Comparison of ENCODE assay signal across 4 worm cellular contexts in genomic region chrIV:3665089-3665488, ce11.
TF ChIP-seq lines count a peak whose summit lies in the region.

No protein-coding gene starts in this region.

TF ChIP-seq in whole organism, L1 larva, 84 proteins besides CTCF, POLR2A, EP300 and RAD21:
- TF ChIP-seq efl-3 (GFP tag; optimal IDR thresholded peaks at IDR 0.05; lab: Kevin White, UChicago) (no peak), nhr-20 (tag; optimal IDR thresholded peaks at IDR 0.05; lab: Kevin White, UChicago) (no peak), pax-3 (tag; optimal IDR thresholded peaks at IDR 0.05; lab: Kevin White, UChicago) (no peak), nhr-85 (tag; lab: Kevin White, UChicago) (peak; percentile 1)

TF ChIP-seq in whole organism, L4 larva, 104 proteins besides CTCF, POLR2A, EP300 and RAD21:
- TF ChIP-seq unc-62 (GFP tag; optimal IDR thresholded peaks at IDR 0.05 in 1 of 2; lab: Kevin White, UChicago) (peak in 1 of 2 experiments; percentile 67), unc-62 (tag; optimal IDR thresholded peaks at IDR 0.05; lab: Kevin White, UChicago) (no peak), madf-5 (GFP tag; IDR thresholded peaks at IDR 0.05; lab: Robert Waterston, UW) (no peak), Y5F2A.4 (GFP tag; optimal IDR thresholded peaks at IDR 0.05; lab: Kevin White, UChicago) (no peak), ceh-44 (GFP tag; IDR thresholded peaks at IDR 0.05; lab: Robert Waterston, UW) (no peak), ztf-11 (tag; optimal IDR thresholded peaks at IDR 0.05; lab: Kevin White, UChicago) (no peak), tag-97 (GFP tag; IDR thresholded peaks at IDR 0.05; lab: Robert Waterston, UW) (no peak), rbr-2 (tag; optimal IDR thresholded peaks at IDR 0.05; lab: Kevin White, UChicago) (no peak), nhr-28 (tag; optimal IDR thresholded peaks at IDR 0.05; lab: Kevin White, UChicago) (no peak), set-16 (GFP tag; IDR thresholded peaks at IDR 0.05; lab: Robert Waterston, UW) (peak; percentile 36; the same call in 1 of the 2 replicates), lin-39 (tag; optimal IDR thresholded peaks at IDR 0.05; lab: Kevin White, UChicago) (no peak)

TF ChIP-seq in whole organism, mixed stage, embryonic, 35 proteins besides CTCF, POLR2A, EP300 and RAD21:
- TF ChIP-seq cnd-1 (tag; optimal IDR thresholded peaks at IDR 0.05; lab: Kevin White, UChicago), result peak; percentile 26
- no peak for TF ChIP-seq nhr-237 (tag; optimal IDR thresholded peaks at IDR 0.05; lab: Kevin White, UChicago)
- no peak for TF ChIP-seq unc-120 (tag; optimal IDR thresholded peaks at IDR 0.05; lab: Kevin White, UChicago; ENCODE audit: poor library complexity, severe bottlenecking)

TF ChIP-seq in whole organism, young adult, 124 proteins besides CTCF, POLR2A, EP300 and RAD21:
- TF ChIP-seq ama-1 (optimal IDR thresholded peaks at IDR 0.05; lab: Kevin White, UChicago) (no peak), ama-1 (GFP tag; optimal IDR thresholded peaks at IDR 0.05; lab: Kevin White, UChicago) (no peak), zfh-2 (GFP tag; conservative IDR thresholded peaks at IDR 0.05; lab: Robert Waterston, UW) (peak; percentile 69), F10E7.11 (tag; optimal IDR thresholded peaks at IDR 0.05; lab: Kevin White, UChicago) (no peak), F22D6.2 (tag; optimal IDR thresholded peaks at IDR 0.05; lab: Kevin White, UChicago) (no peak), egl-18 (GFP tag; IDR thresholded peaks at IDR 0.05; lab: Robert Waterston, UW) (no peak)
TF ChIP-seq in whole organism, young adult: peak in this region for 1.
